Worm (Caenorhabditis elegans) whole organism, L3 larva: ENCODE data around the gene csa-1.
A peak's percentile ranks its signal among the peaks of the same experiment; 100 is the strongest.

Source experiments
- ama-1 ChIP-seq: fragments of 150-350 bp; optimal IDR thresholded peaks from 2 replicates; lab custom pipeline; 2018
- fkh-10 ChIP-seq: sonication (generic microtip); optimal IDR thresholded peaks from 2 replicates; lab custom pipeline; 2017; ENCODE audit warnings: missing biosample characterization, missing genetic modification reagents, missing genetic modification characterization
- jun-1 ChIP-seq: fragments of 150-350 bp; optimal IDR thresholded peaks from 2 replicates; lab custom pipeline; 2014; ENCODE audit warnings: missing biosample characterization, missing genetic modification reagents, missing genetic modification characterization
- lin-39 ChIP-seq: fragments of 150-350 bp; optimal IDR thresholded peaks from 2 replicates; lab custom pipeline; 2018; ENCODE audit warnings: missing biosample characterization, missing genetic modification reagents, missing genetic modification characterization
- nhr-76 ChIP-seq: fragments of 150-350 bp; sonication (generic microtip); optimal IDR thresholded peaks from 5 replicates; lab custom pipeline; 2014; ENCODE audit warnings: missing biosample characterization, missing genetic modification characterization
- zag-1 ChIP-seq: fragments of 150-350 bp; optimal IDR thresholded peaks from 2 replicates; lab custom pipeline; 2014; ENCODE audit warnings: missing biosample characterization, missing genetic modification characterization
- ztf-11 ChIP-seq: fragments of 150-350 bp; optimal IDR thresholded peaks from 2 replicates; lab custom pipeline; 2014; ENCODE audit warnings: missing biosample characterization, missing genetic modification characterization
- ztf-4 ChIP-seq: fragments of 150-350 bp; optimal IDR thresholded peaks from 2 replicates; lab custom pipeline; 2014; ENCODE audit warnings: missing biosample characterization, missing genetic modification characterization

DNA sequence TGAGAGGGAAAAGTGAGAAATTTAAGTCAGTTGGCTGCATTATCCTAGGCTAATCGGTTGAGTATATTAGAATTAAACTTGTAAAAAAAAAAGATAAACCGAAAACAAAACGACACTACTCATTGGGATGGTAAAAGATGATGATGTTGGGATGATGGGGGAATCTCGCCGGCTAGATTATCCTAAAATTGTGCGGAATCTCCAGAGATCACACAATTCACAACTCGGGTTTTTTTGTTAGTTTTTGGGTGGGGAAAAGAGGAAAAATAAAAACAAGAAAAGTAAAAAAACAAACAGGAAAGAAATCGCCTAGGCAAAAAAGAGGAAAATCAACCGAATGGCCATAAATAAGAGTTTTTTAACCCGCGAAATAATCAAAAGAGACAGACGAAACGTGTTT is 44.4 kb downstream of the csa-1 start:
- TF ChIP-seq fkh-10 (no peak), ztf-4 (tag; lab: Kevin White, UChicago) (no peak), jun-1 (tag; lab: Kevin White, UChicago) (no peak), ama-1 (lab: Kevin White, UChicago) (peak; percentile 59), lin-39 (tag; lab: Kevin White, UChicago) (no peak), nhr-76 (no peak), zag-1 (tag; lab: Kevin White, UChicago) (no peak), ztf-11 (no peak)
